Fruit fly (Drosophila melanogaster): ENCODE data around the gene SIFaR.

DNA sequence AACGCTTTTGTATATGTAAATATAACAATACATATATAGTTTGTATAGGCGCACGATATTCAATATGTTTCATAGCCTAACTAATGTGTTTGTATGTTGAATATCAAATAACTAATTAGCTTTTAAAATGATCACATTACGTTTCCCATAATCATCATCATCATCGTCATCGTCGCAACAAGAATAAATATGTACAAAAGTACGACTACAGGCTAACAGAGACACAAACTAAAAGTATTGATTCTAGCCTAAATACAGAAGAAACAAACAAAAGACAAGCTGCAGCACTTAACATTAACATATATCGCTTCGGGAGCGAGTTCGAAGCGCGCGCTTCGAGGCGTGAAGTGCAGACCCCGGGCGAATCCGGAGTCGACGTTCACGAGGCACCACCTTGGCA, 22.6 kb downstream of the SIFaR start:
- TF ChIP-seq CTCF (optimal IDR thresholded peaks at IDR 0.05) (no peak), CG8478 (optimal IDR thresholded peaks at IDR 0.05) (no peak)

Data from S2 (cell line).